Worm (Caenorhabditis elegans) whole organism, mixed stage, embryonic: ENCODE measurements around the gene srbc-38.

Source experiments
- ceh-39 ChIP-seq: fragments of 150-350 bp; optimal IDR thresholded peaks from 2 replicates; lab custom pipeline; 2014; ENCODE audit warnings: missing biosample characterization, missing genetic modification characterization
- drap-1 ChIP-seq: fragments of 200-800 bp; sonication (Bioruptor generic); optimal IDR thresholded peaks from 3 replicates; lab custom pipeline; 2018; ENCODE audit warnings: mild to moderate bottlenecking, missing genetic modification characterization, missing compliant biosample characterization
- elt-3 ChIP-seq: fragments of 150-350 bp; optimal IDR thresholded peaks from 2 replicates; lab custom pipeline; 2014; ENCODE audit warnings: missing biosample characterization, missing genetic modification characterization
- ham-2 ChIP-seq: fragments of 200-800 bp; sonication (Bioruptor generic); optimal IDR thresholded peaks from 2 replicates; lab custom pipeline; 2018; ENCODE audit warnings: mild to moderate bottlenecking, missing genetic modification characterization, missing compliant biosample characterization
- lsy-2 ChIP-seq: fragments of 150-350 bp; optimal IDR thresholded peaks from 2 replicates; lab custom pipeline; 2014; ENCODE audit warnings: missing biosample characterization, missing genetic modification characterization
- nhr-12 ChIP-seq: fragments of 150-350 bp; optimal IDR thresholded peaks from 2 replicates; lab custom pipeline; 2014; ENCODE audit warnings: missing biosample characterization, missing genetic modification characterization
- nhr-28 ChIP-seq: fragments of 150-350 bp; optimal IDR thresholded peaks from 2 replicates; lab custom pipeline; 2014; ENCODE audit warnings: missing biosample characterization, missing genetic modification characterization
- pha-4 ChIP-seq: fragments of 150-350 bp; optimal IDR thresholded peaks from 2 replicates; lab custom pipeline; 2018; ENCODE audit warnings: missing biosample characterization, missing genetic modification reagents, missing genetic modification characterization
- sem-2 ChIP-seq: fragments of 200-800 bp; sonication (Bioruptor generic); optimal IDR thresholded peaks from 2 replicates; lab custom pipeline; 2018; ENCODE audit warnings: mild to moderate bottlenecking, missing genetic modification characterization, missing compliant biosample characterization
- sptf-1 ChIP-seq: sonication (generic microtip); optimal IDR thresholded peaks from 2 replicates; lab custom pipeline; 2017; ENCODE audit warnings: mild to moderate bottlenecking, missing genetic modification characterization, moderate library complexity, missing compliant biosample characterization
- tbx-8 ChIP-seq: fragments of 200-800 bp; sonication (Bioruptor generic); optimal IDR thresholded peaks from 2 replicates; lab custom pipeline; 2018; ENCODE audit warnings: mild to moderate bottlenecking, missing genetic modification characterization, moderate library complexity, missing compliant biosample characterization
- unc-39 ChIP-seq: fragments of 150-350 bp; optimal IDR thresholded peaks from 2 replicates; lab custom pipeline; 2014; ENCODE audit warnings: missing biosample characterization, missing genetic modification characterization
- unc-62 ChIP-seq: fragments of 150-350 bp; optimal IDR thresholded peaks from 2 replicates; lab custom pipeline; 2014; ENCODE audit warnings: missing biosample characterization, missing genetic modification reagents, missing genetic modification characterization
- ztf-11 ChIP-seq: fragments of 150-350 bp; optimal IDR thresholded peaks from 2 replicates; lab custom pipeline; 2014; ENCODE audit warnings: missing biosample characterization, missing genetic modification characterization

- TF ChIP-seq nhr-28 (tag; lab: Kevin White, UChicago) (no peak), lsy-2 (tag; lab: Kevin White, UChicago) (no peak), unc-39 (tag; lab: Kevin White, UChicago) (no peak), sptf-1 (no peak), pha-4 (tag; lab: Kevin White, UChicago) (no peak), unc-62 (GFP tag; lab: Kevin White, UChicago) (no peak), nhr-12 (tag; lab: Kevin White, UChicago) (no peak), ztf-11 (tag; lab: Kevin White, UChicago) (no peak), ceh-39 (no peak), elt-3 (tag; lab: Kevin White, UChicago) (no peak), ham-2 (GFP tag; lab: Kevin White, UChicago) (no peak), tbx-8 (GFP tag; lab: Kevin White, UChicago) (no peak), sem-2 (GFP tag; lab: Kevin White, UChicago) (no peak), drap-1 (no peak)
Measured at ce11 chrV:724470-724890, 17.5 kb downstream of the srbc-38 start.
